Worm (Caenorhabditis elegans): ENCODE data around the gene C35C5.10.

- TF ChIP-seq klf-2 (GFP tag; conservative IDR thresholded peaks at IDR 0.05) (no peak), tab-1 (GFP tag; IDR thresholded peaks at IDR 0.05) (no peak)
Observed at ce11 chrX:11536408-11536807, 19.6 kb upstream of the C35C5.10 start, which contains the start of gene C35C5.9.

Measured in whole organism, midembryonic.